Worm (Caenorhabditis elegans) whole organism, L1 larva: ENCODE data around the gene fbxa-210.

Source experiments
- F16B12.6 ChIP-seq: fragments of 150-350 bp; optimal IDR thresholded peaks from 2 replicates; lab custom pipeline; 2014; ENCODE audit warnings: missing biosample characterization, missing genetic modification characterization
- aha-1 ChIP-seq: fragments of 150-350 bp; optimal IDR thresholded peaks from 2 replicates; lab custom pipeline; 2014; ENCODE audit warnings: missing biosample characterization, missing genetic modification characterization
- alr-1 ChIP-seq: fragments of 200-800 bp; sonication (Bioruptor generic); optimal IDR thresholded peaks from 2 replicates; lab custom pipeline; 2018; ENCODE audit warnings: borderline replicate concordance, mild to moderate bottlenecking, missing genetic modification characterization, missing compliant biosample characterization
- ama-1 ChIP-seq: fragments of 150-350 bp; optimal IDR thresholded peaks from 2 replicates; lab custom pipeline; 2014
- ceh-90 ChIP-seq: sonication (generic microtip); optimal IDR thresholded peaks from 2 replicates; lab custom pipeline; 2016; ENCODE audit warnings: missing genetic modification characterization, missing compliant biosample characterization
- ces-1 ChIP-seq: fragments of 150-350 bp; optimal IDR thresholded peaks from 2 replicates; lab custom pipeline; 2014; ENCODE audit warnings: missing biosample characterization, missing genetic modification reagents, missing genetic modification characterization
- dpl-1 ChIP-seq, 3 experiments: fragments of 150-350 bp in 2 of 3; sonication (generic microtip) in 1 of 3; optimal IDR thresholded peaks; 2 replicates each; lab custom pipeline; 2014 to 2017; ENCODE audit warnings: missing biosample characterization in 3 of 3, missing genetic modification characterization in 3 of 3, missing genetic modification reagents in 3 of 3
- efl-1 ChIP-seq, 4 experiments: fragments of 150-350 bp; optimal IDR thresholded peaks in 3 of 4; peaks in 1 of 4; 1 replicate in 1 of 4; 2 replicates in 3 of 4; lab custom pipeline; 2014; ENCODE audit warnings: missing biosample characterization in 2 of 4, missing genetic modification characterization in 2 of 4, missing genetic modification reagents in 2 of 4
- fkh-10 ChIP-seq: sonication (generic microtip); optimal IDR thresholded peaks from 2 replicates; lab custom pipeline; 2017; ENCODE audit warnings: missing biosample characterization, missing genetic modification reagents, missing genetic modification characterization
- fkh-8 ChIP-seq: sonication (generic microtip); optimal IDR thresholded peaks from 2 replicates; lab custom pipeline; 2016; ENCODE audit warnings: mild to moderate bottlenecking, missing genetic modification characterization, missing compliant biosample characterization
- hlh-17 ChIP-seq: fragments of 200-800 bp; sonication (Bioruptor generic); optimal IDR thresholded peaks from 2 replicates; lab custom pipeline; 2018; ENCODE audit warnings: missing genetic modification characterization, mild to moderate bottlenecking, missing compliant biosample characterization, moderate library complexity, borderline replicate concordance
- irx-1 ChIP-seq: sonication (generic microtip); optimal IDR thresholded peaks from 2 replicates; lab custom pipeline; 2016; ENCODE audit warnings: missing genetic modification characterization, missing compliant biosample characterization
- lin-14 ChIP-seq: fragments of 200-800 bp; sonication (Bioruptor generic); optimal IDR thresholded peaks from 2 replicates; lab custom pipeline; 2018; ENCODE audit warnings: mild to moderate bottlenecking, missing genetic modification characterization, moderate library complexity, missing compliant biosample characterization
- lin-15B ChIP-seq: fragments of 150-350 bp; sonication (generic microtip); optimal IDR thresholded peaks from 3 replicates; lab custom pipeline; 2014; ENCODE audit warnings: missing biosample characterization, missing genetic modification characterization
- lin-39 ChIP-seq: fragments of 150-350 bp; optimal IDR thresholded peaks from 2 replicates; lab custom pipeline; 2014; ENCODE audit warnings: missing biosample characterization, missing genetic modification reagents, missing genetic modification characterization
- lir-3 ChIP-seq: sonication (generic microtip); optimal IDR thresholded peaks from 2 replicates; lab custom pipeline; 2016; ENCODE audit warnings: mild to moderate bottlenecking, missing genetic modification characterization, moderate library complexity, missing compliant biosample characterization; ENCODE audit not compliant: poor library complexity
- mdl-1 ChIP-seq, 2 experiments: fragments of 150-350 bp; optimal IDR thresholded peaks; 2 replicates each; lab custom pipeline; 2014 to 2017; ENCODE audit warnings: missing biosample characterization in 2 of 2, missing genetic modification characterization in 2 of 2, inconsistent platforms in 1 of 2
- mef-2 ChIP-seq: fragments of 150-350 bp; optimal IDR thresholded peaks from 2 replicates; lab custom pipeline; 2014; ENCODE audit warnings: missing biosample characterization, missing genetic modification characterization
- mep-1 ChIP-seq: fragments of 150-350 bp; optimal IDR thresholded peaks from 2 replicates; lab custom pipeline; 2014; ENCODE audit warnings: missing biosample characterization, missing genetic modification characterization
- nhr-11 ChIP-seq: fragments of 150-350 bp; optimal IDR thresholded peaks from 2 replicates; lab custom pipeline; 2014; ENCODE audit warnings: missing biosample characterization, missing genetic modification characterization
- nhr-19 ChIP-seq: fragments of 200-800 bp; sonication (Bioruptor generic); conservative IDR thresholded peaks from 2 replicates; pipeline ENCODE4 v1.3.6; 2022; ENCODE audit warnings: missing genetic modification characterization, missing compliant biosample characterization
- nhr-20 ChIP-seq: sonication (generic microtip); optimal IDR thresholded peaks from 2 replicates; lab custom pipeline; 2016; ENCODE audit warnings: mild to moderate bottlenecking, missing genetic modification characterization, missing compliant biosample characterization
- nhr-237 ChIP-seq: fragments of 150-350 bp; optimal IDR thresholded peaks from 2 replicates; lab custom pipeline; 2014; ENCODE audit warnings: missing biosample characterization, missing genetic modification characterization
- nhr-77 ChIP-seq: fragments of 150-350 bp; optimal IDR thresholded peaks from 2 replicates; lab custom pipeline; 2014; ENCODE audit warnings: missing biosample characterization, missing genetic modification characterization
- nhr-84 ChIP-seq: sonication (generic microtip); optimal IDR thresholded peaks from 2 replicates; lab custom pipeline; 2017; ENCODE audit warnings: missing biosample characterization, missing genetic modification characterization
- nhr-85 ChIP-seq: sonication (generic microtip); peaks from one replicate; lab custom pipeline; 2016; ENCODE audit warnings: missing genetic modification characterization, inconsistent platforms, missing compliant biosample characterization
- nhr-90 ChIP-seq: sonication (generic microtip); optimal IDR thresholded peaks from 2 replicates; lab custom pipeline; 2016; ENCODE audit warnings: mild to moderate bottlenecking, missing genetic modification characterization, missing compliant biosample characterization; ENCODE audit not compliant: poor library complexity
- pag-3 ChIP-seq: sonication (generic microtip); optimal IDR thresholded peaks from 2 replicates; lab custom pipeline; 2017; ENCODE audit warnings: missing genetic modification characterization, mild to moderate bottlenecking, missing compliant biosample characterization, antibody characterized with exemption, borderline replicate concordance; ENCODE audit not compliant: insufficient read depth
- pax-3 ChIP-seq: fragments of 200-800 bp; sonication (Bioruptor generic); optimal IDR thresholded peaks from 2 replicates; lab custom pipeline; 2018; ENCODE audit warnings: mild to moderate bottlenecking, missing genetic modification characterization, moderate library complexity, missing compliant biosample characterization
- rnt-1 ChIP-seq: sonication (generic microtip); optimal IDR thresholded peaks from 2 replicates; lab custom pipeline; 2016; ENCODE audit warnings: mild to moderate bottlenecking, missing genetic modification characterization, moderate library complexity, missing compliant biosample characterization
- snpc-4 ChIP-seq: fragments of 150-350 bp; optimal IDR thresholded peaks from 2 replicates; lab custom pipeline; 2014; ENCODE audit warnings: missing biosample characterization, missing genetic modification characterization
- tbx-2 ChIP-seq: sonication (generic microtip); optimal IDR thresholded peaks from 2 replicates; lab custom pipeline; 2016; ENCODE audit warnings: missing genetic modification characterization, missing compliant biosample characterization
- tlp-1 ChIP-seq: fragments of 150-350 bp; optimal IDR thresholded peaks from 2 replicates; lab custom pipeline; 2014; ENCODE audit warnings: missing biosample characterization, missing genetic modification characterization
- unc-130 ChIP-seq: fragments of 150-350 bp; optimal IDR thresholded peaks from 2 replicates; lab custom pipeline; 2017; ENCODE audit warnings: missing biosample characterization, missing genetic modification characterization, inconsistent platforms
- unc-30 ChIP-seq: sonication (generic microtip); optimal IDR thresholded peaks from 2 replicates; lab custom pipeline; 2017; ENCODE audit warnings: missing biosample characterization, missing genetic modification characterization
- unc-86 ChIP-seq: sonication (generic microtip); optimal IDR thresholded peaks from 2 replicates; lab custom pipeline; 2016; ENCODE audit warnings: missing genetic modification characterization, missing compliant biosample characterization

fbxa-210 gene

ce11 chrV:18157707-18158106 lies 32.5 kb downstream of the fbxa-210 start, which contains the start of gene clec-48:
TSS of gene clec-48 (plus strand) at chrV:18158026.
- no peak for TF ChIP-seq fkh-8 (tag; lab: Kevin White, UChicago)
- TF ChIP-seq efl-1 (optimal IDR thresholded peaks at IDR 0.05; lab: Kevin White, UChicago), result no peak
- peak in 1 of 2 experiments; percentile 57 for TF ChIP-seq efl-1 (GFP tag; optimal IDR thresholded peaks at IDR 0.05 in 1 of 2; lab: Kevin White, UChicago)

- TF ChIP-seq nhr-237 (no peak), F16B12.6 (tag; lab: Kevin White, UChicago) (no peak), nhr-20 (no peak), tbx-2 (tag; lab: Kevin White, UChicago) (no peak)
Observed at ce11 chrV:18158172-18158571, 33.0 kb downstream of the fbxa-210 start.

DNA sequence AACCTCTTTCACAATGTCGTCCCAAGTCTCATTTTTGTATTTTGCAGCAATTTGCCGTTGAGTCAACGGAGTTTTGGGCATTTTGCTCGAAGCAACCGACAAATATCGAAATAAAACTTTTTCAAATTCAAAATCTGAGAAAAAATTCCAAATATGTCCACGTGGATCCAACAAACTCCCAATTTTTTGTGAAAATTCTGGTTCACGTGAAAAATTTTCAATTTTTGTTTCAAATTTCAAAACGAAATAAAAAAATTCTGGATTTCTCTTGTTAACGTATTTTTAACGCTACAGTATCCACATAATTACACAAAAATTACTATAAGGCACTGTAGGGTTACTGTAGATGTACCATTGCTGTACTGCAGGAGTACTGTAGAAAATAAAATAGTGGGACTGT lies 36.1 kb downstream of the fbxa-210 start, which contains the start of gene C14A6.13:
C14A6.13 (minus strand) TSS at position 101 of the 400 bp plus-strand sequence.
- TF ChIP-seq unc-30 (no peak), nhr-84 (no peak), alr-1 (no peak), nhr-77 (tag; lab: Kevin White, UChicago) (no peak), snpc-4 (tag; lab: Kevin White, UChicago) (no peak), mdl-1 (tag; optimal IDR thresholded peaks at IDR 0.05; lab: Kevin White, UChicago) (no peak), unc-130 (no peak), pag-3 (tag; lab: Kevin White, UChicago) (no peak), lir-3 (no peak), dpl-1 (GFP tag; optimal IDR thresholded peaks at IDR 0.05; lab: Kevin White, UChicago) (no peak), unc-86 (tag; lab: Kevin White, UChicago) (no peak), lin-39 (tag; lab: Kevin White, UChicago) (no peak), nhr-85 (no peak), ces-1 (no peak), nhr-11 (tag; lab: Kevin White, UChicago) (no peak)

- TF ChIP-seq lin-15B (tag; lab: Kevin White, UChicago), result no peak
- TF ChIP-seq ces-1, result no peak
- TF ChIP-seq efl-1 (optimal IDR thresholded peaks at IDR 0.05; lab: Kevin White, UChicago), result no peak
- TF ChIP-seq efl-1 (GFP tag; optimal IDR thresholded peaks at IDR 0.05 in 1 of 2; lab: Kevin White, UChicago), result no peak
- TF ChIP-seq nhr-11 (tag; lab: Kevin White, UChicago), result no peak
- TF ChIP-seq tlp-1 (tag; lab: Kevin White, UChicago), result no peak
- no peak for TF ChIP-seq nhr-90
Observed at ce11 chrV:18162568-18162967, 37.4 kb downstream of the fbxa-210 start, which contains the start of gene C14A6.12. TSS of gene C14A6.12 (minus strand) at chrV:18162668.

DNA sequence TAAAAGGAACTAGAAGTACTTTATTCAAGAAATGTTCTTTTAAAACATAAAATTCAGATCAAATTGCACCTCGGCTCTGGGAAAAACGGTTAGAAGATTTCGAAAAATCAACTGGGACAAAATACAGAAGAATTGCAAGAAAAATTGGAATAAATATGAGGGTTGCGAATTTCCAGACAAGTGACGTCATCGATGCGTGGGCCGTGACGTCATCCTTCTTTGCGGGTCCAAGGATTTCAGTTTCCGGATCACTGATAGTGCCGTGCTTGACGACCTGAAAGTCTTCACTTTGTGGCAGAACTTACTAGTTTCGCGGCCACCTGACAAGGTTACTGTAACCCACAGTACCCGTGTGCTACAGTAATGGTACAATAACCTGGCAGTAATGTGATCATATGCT lies 38.3 kb downstream of the fbxa-210 start:
- TF ChIP-seq aha-1 (tag; lab: Kevin White, UChicago) (no peak), mep-1 (tag; lab: Kevin White, UChicago) (no peak), mef-2 (tag; lab: Kevin White, UChicago) (no peak), lin-14 (no peak), pax-3 (tag; lab: Kevin White, UChicago) (no peak), rnt-1 (no peak), unc-30 (no peak), nhr-19 (GFP tag; lab: Robert Waterston, UW) (no peak), unc-86 (tag; lab: Kevin White, UChicago) (no peak), alr-1 (no peak)

DNA sequence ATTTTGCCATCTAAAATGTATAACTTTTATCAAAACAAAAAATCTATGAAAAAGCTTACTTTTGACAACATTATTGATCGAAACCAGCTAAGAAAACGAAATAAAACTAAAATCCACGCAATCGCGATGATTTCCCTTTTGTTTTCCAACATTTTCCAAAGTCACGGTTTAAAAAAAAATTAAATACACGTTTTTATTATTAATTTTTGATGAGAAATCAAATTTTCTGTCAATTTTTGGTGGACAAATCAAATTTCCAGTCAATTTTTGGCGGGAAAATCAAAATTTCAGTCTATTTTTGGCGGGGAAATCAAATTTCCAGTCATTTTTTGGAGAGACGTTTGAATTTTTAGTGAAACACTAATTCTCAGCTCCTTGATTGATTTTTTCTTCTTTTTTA lies 39.6 kb downstream of the fbxa-210 start, which contains the start of gene C14A6.5:
C14A6.5 (minus strand) TSS at position 101 of the 400 bp plus-strand sequence.
- TF ChIP-seq ceh-90 (tag; lab: Kevin White, UChicago), result no peak
- no peak for TF ChIP-seq fkh-10
- no peak for TF ChIP-seq irx-1 (tag; lab: Kevin White, UChicago)
- no peak for TF ChIP-seq ama-1 (lab: Kevin White, UChicago)
- TF ChIP-seq hlh-17 (GFP tag; lab: Kevin White, UChicago), result no peak
- TF ChIP-seq alr-1, result no peak
